Worm (Caenorhabditis elegans): Measurements from ENCODE around the gene zipt-7.2.
A peak's percentile ranks its signal among the peaks of the same experiment; 100 is the strongest.

Gene zipt-7.2

ce11 chrX:15507830-15508347 lies at the start of gene zipt-7.2:
zipt-7.2 (minus strand) TSS chrX:15507880.
- TF ChIP-seq mep-1 (tag; optimal IDR thresholded peaks at IDR 0.05) = peak; percentile 62
- no peak for TF ChIP-seq elt-3 (tag; optimal IDR thresholded peaks at IDR 0.05)
- TF ChIP-seq hlh-1 (tag; optimal IDR thresholded peaks at IDR 0.05) = peak; percentile 34
- TF ChIP-seq ceh-39 (tag; optimal IDR thresholded peaks at IDR 0.05) = peak; percentile 6
- peak; percentile 36 for TF ChIP-seq lin-13 (tag; optimal IDR thresholded peaks at IDR 0.05)
- no peak for TF ChIP-seq lsy-2 (tag; optimal IDR thresholded peaks at IDR 0.05)
- peak; percentile 1 for TF ChIP-seq ceh-83 (GFP tag; optimal IDR thresholded peaks at IDR 0.05)
- TF ChIP-seq nhr-2 (tag; optimal IDR thresholded peaks at IDR 0.05) = peak; percentile 12
- TF ChIP-seq cnd-1 (tag; optimal IDR thresholded peaks at IDR 0.05) = peak; percentile 80
- peak; percentile 1 for TF ChIP-seq ztf-11 (tag; optimal IDR thresholded peaks at IDR 0.05)
- peak; percentile 47 for TF ChIP-seq unc-120 (tag; optimal IDR thresholded peaks at IDR 0.05; ENCODE audit: poor library complexity, severe bottlenecking)
- no peak for TF ChIP-seq mab-5 (tag; optimal IDR thresholded peaks at IDR 0.05)
- TF ChIP-seq unc-62 (GFP tag; optimal IDR thresholded peaks at IDR 0.05) = no peak
- peak; percentile 74 for TF ChIP-seq pha-4 (tag; optimal IDR thresholded peaks at IDR 0.05)
- no peak for TF ChIP-seq ces-1 (GFP tag; optimal IDR thresholded peaks at IDR 0.05)
- no peak for TF ChIP-seq mls-2 (tag; optimal IDR thresholded peaks at IDR 0.05)
- no peak for TF ChIP-seq snpc-4 (tag; optimal IDR thresholded peaks at IDR 0.05)
- peak; percentile 10 for TF ChIP-seq elt-1 (tag; optimal IDR thresholded peaks at IDR 0.05; ENCODE audit: borderline replicate concordance, insufficient read depth)

ce11 chrX:15555529-15555928 lies 47.8 kb upstream of the zipt-7.2 start:
- TF ChIP-seq unc-62 (GFP tag; optimal IDR thresholded peaks at IDR 0.05) = peak; percentile 24
- TF ChIP-seq unc-120 (tag; optimal IDR thresholded peaks at IDR 0.05; ENCODE audit: poor library complexity, severe bottlenecking) = peak; percentile 15
- no peak for TF ChIP-seq lin-13 (tag; optimal IDR thresholded peaks at IDR 0.05)
- TF ChIP-seq nhr-28 (tag; optimal IDR thresholded peaks at IDR 0.05) = no peak
- TF ChIP-seq ces-1 (GFP tag; optimal IDR thresholded peaks at IDR 0.05) = no peak

ce11 chrX:15554910-15555309 lies 47.2 kb upstream of the zipt-7.2 start:
- TF ChIP-seq elt-1 (tag; optimal IDR thresholded peaks at IDR 0.05; ENCODE audit: borderline replicate concordance, insufficient read depth) = no peak
- no peak for TF ChIP-seq ceh-39 (tag; optimal IDR thresholded peaks at IDR 0.05)
- no peak for TF ChIP-seq ztf-11 (tag; optimal IDR thresholded peaks at IDR 0.05)
- TF ChIP-seq sptf-1 (tag; optimal IDR thresholded peaks at IDR 0.05) = no peak
- TF ChIP-seq lin-13 (tag; optimal IDR thresholded peaks at IDR 0.05) = no peak
- no peak for TF ChIP-seq mls-2 (tag; optimal IDR thresholded peaks at IDR 0.05)
- no peak for TF ChIP-seq cnd-1 (tag; optimal IDR thresholded peaks at IDR 0.05)
- no peak for TF ChIP-seq unc-62 (GFP tag; optimal IDR thresholded peaks at IDR 0.05)
- no peak for TF ChIP-seq nhr-237 (tag; optimal IDR thresholded peaks at IDR 0.05)
- TF ChIP-seq M03D4.4 (tag; optimal IDR thresholded peaks at IDR 0.05) = no peak

ce11 chrX:15552024-15552769 lies 44.5 kb upstream of the zipt-7.2 start:
- TF ChIP-seq nhr-76 (tag; optimal IDR thresholded peaks at IDR 0.05) (no peak), ces-1 (GFP tag; optimal IDR thresholded peaks at IDR 0.05) (peak; percentile 80)

ce11 chrX:15550769-15551168 lies 43.1 kb upstream of the zipt-7.2 start:
- TF ChIP-seq elt-1 (tag; optimal IDR thresholded peaks at IDR 0.05; ENCODE audit: borderline replicate concordance, insufficient read depth) (no peak), pha-4 (tag; optimal IDR thresholded peaks at IDR 0.05) (no peak), ceh-83 (GFP tag; optimal IDR thresholded peaks at IDR 0.05) (no peak), zip-8 (tag; optimal IDR thresholded peaks at IDR 0.05) (no peak), ceh-39 (tag; optimal IDR thresholded peaks at IDR 0.05) (no peak), ces-1 (GFP tag; optimal IDR thresholded peaks at IDR 0.05) (peak; percentile 71)

- TF ChIP-seq unc-120 (tag; optimal IDR thresholded peaks at IDR 0.05; ENCODE audit: poor library complexity, severe bottlenecking) (no peak), ces-1 (GFP tag; optimal IDR thresholded peaks at IDR 0.05) (peak; percentile 93)
These were observed 40.2 kb upstream of the zipt-7.2 start for ce11 chrX:15547896-15548295.

ce11 chrX:15546943-15547342 lies 39.3 kb upstream of the zipt-7.2 start:
- no peak for TF ChIP-seq unc-39 (tag; optimal IDR thresholded peaks at IDR 0.05)
- no peak for TF ChIP-seq ham-2 (GFP tag; optimal IDR thresholded peaks at IDR 0.05)
- no peak for TF ChIP-seq tbx-8 (GFP tag; optimal IDR thresholded peaks at IDR 0.05)
- no peak for TF ChIP-seq zip-8 (tag; optimal IDR thresholded peaks at IDR 0.05)
- no peak for TF ChIP-seq ztf-11 (tag; optimal IDR thresholded peaks at IDR 0.05)
- TF ChIP-seq flh-1 (GFP tag; optimal IDR thresholded peaks at IDR 0.05) = no peak
- TF ChIP-seq nhr-28 (tag; optimal IDR thresholded peaks at IDR 0.05) = no peak
- no peak for TF ChIP-seq lin-32 (GFP tag; optimal IDR thresholded peaks at IDR 0.05)
- TF ChIP-seq sem-2 (GFP tag; optimal IDR thresholded peaks at IDR 0.05) = no peak

All from whole organism, mixed stage, embryonic.